Fruit fly (Drosophila melanogaster): ENCODE data around the gene Rbp4.

The Rbp4 gene

DNA sequence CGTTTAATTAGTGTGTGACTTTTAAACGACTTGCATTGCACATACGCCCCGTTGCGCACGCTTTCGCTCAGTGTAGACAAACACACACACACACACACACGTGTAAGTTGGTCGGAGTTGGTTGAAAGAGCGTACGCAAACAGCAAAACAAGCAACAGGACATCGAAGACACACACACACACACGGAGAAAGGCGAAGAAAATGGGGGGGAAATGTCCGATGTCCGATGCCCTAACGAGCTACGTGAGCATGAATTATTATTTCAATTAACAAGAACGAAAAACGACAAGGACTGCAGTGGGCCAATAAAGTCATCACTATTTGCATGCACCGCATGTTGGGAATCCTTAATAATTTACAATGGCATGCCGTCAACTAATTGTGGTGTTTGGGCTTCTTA is 39.0 kb downstream of the Rbp4 start:
- no peak for TF ChIP-seq topi (GFP tag; optimal IDR thresholded peaks at IDR 0.05)
- no peak for TF ChIP-seq CG10669 (GFP tag; optimal IDR thresholded peaks at IDR 0.05)
- TF ChIP-seq CG9139 (GFP tag; optimal IDR thresholded peaks at IDR 0.05) = no peak
- no peak for TF ChIP-seq achi (GFP tag; optimal IDR thresholded peaks at IDR 0.05)
- no peak for TF ChIP-seq Eip93F (GFP tag; optimal IDR thresholded peaks at IDR 0.05)
- no peak for TF ChIP-seq fd59A (GFP tag; optimal IDR thresholded peaks at IDR 0.05)
- no peak for TF ChIP-seq fd85E (GFP tag; optimal IDR thresholded peaks at IDR 0.05)
- TF ChIP-seq CG34406 (GFP tag; optimal IDR thresholded peaks at IDR 0.05) = no peak
- TF ChIP-seq Eip75B (GFP tag; optimal IDR thresholded peaks at IDR 0.05) = no peak
- no peak for TF ChIP-seq CG11294 (GFP tag; IDR thresholded peaks at IDR 0.05)
- TF ChIP-seq Sox14 (GFP tag; optimal IDR thresholded peaks at IDR 0.05) = no peak
- TF ChIP-seq salr (GFP tag; optimal IDR thresholded peaks at IDR 0.05) = no peak

DNA sequence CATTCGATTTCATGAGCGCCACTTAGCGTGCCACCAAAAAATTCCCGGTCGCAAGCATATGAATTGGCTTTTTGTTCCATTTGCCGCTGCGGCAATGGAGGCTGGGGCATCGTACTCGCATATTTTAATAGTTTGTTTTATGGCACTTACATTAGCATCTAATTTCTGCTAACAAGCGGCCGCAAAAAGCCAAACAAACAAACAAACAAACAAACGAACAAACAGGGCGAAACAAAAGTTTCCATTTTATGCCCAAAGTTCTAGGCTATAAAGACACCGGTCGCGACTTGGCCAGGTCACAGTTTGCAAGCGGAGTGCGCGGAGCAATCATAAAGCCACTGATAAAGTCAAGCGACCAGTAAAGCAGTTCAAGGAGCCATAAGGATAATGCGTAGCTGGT is 40.6 kb downstream of the Rbp4 start, which contains the start of gene CG9269:
CG9269 (plus strand) TSS at position 301 of the 400 bp plus-strand sequence.
- TF ChIP-seq eg (GFP tag; IDR thresholded peaks at IDR 0.05) (no peak), CG7368 (GFP tag; optimal IDR thresholded peaks at IDR 0.05) (no peak), topi (GFP tag; optimal IDR thresholded peaks at IDR 0.05) (no peak), Sox102F (GFP tag; optimal IDR thresholded peaks at IDR 0.05) (no peak)

DNA sequence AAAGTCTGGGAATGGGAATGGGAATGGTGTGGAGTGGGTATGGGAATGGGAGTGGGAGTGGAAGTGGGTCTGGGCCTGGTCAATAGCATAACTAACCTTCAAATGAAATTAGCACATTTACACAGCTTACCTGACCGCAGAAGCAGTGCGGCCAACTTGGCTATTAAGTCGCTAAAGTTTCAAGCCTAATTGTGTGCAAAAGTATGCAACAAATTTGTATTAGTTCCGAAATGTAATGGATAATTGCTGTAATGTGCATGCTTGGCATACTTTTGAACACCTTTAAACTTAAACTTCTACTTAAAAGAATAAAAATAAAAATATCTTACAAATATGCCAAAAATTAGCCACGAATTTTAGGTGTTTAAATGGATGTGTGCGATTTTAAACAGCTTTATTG is 41.2 kb downstream of the Rbp4 start:
- no peak for TF ChIP-seq topi (GFP tag; optimal IDR thresholded peaks at IDR 0.05)
- no peak for TF ChIP-seq CG11294 (GFP tag; IDR thresholded peaks at IDR 0.05)
- no peak for TF ChIP-seq Hr4 (GFP tag; optimal IDR thresholded peaks at IDR 0.05)
- no peak for TF ChIP-seq Blimp-1 (GFP tag; optimal IDR thresholded peaks at IDR 0.05)
- TF ChIP-seq lz (GFP tag; optimal IDR thresholded peaks at IDR 0.05) = no peak
- TF ChIP-seq CG34406 (GFP tag; optimal IDR thresholded peaks at IDR 0.05) = no peak
- TF ChIP-seq CG15336 (GFP tag; IDR thresholded peaks at IDR 0.05) = no peak
- no peak for TF ChIP-seq Hr38 (GFP tag; optimal IDR thresholded peaks at IDR 0.05)
- no peak for TF ChIP-seq CG16779 (tag; optimal IDR thresholded peaks at IDR 0.05)

DNA sequence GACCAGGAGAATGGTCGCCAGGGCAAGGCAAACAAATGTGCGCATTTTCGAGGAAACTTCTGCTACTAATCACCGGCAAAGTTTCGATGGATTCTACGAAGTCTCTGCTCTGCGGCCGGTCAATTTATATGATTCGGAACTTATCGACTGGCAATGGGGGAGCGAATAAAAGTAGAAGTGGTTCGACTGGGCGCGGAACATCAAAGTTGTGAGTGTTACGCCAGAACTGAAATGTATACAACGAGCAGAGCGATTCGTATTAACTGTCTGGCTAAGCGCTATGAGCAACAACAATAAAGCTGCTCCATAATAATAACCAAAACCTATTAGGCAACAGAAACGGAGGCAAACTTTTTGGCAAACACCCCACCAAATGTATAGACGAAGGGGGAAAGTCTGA is 43.9 kb downstream of the Rbp4 start, which contains the start of gene CG9757:
CG9757 (minus strand) TSS at position 101 of the 400 bp plus-strand sequence.
- no peak for TF ChIP-seq CG6163 (GFP tag; IDR thresholded peaks at IDR 0.05)
- no peak for TF ChIP-seq Ets96B (tag; optimal IDR thresholded peaks at IDR 0.05)
- no peak for TF ChIP-seq pdm3 (GFP tag; optimal IDR thresholded peaks at IDR 0.05)
- TF ChIP-seq CG6808 (GFP tag; optimal IDR thresholded peaks at IDR 0.05) = no peak
- TF ChIP-seq dac (GFP tag; optimal IDR thresholded peaks at IDR 0.05) = no peak
- TF ChIP-seq lz (GFP tag; optimal IDR thresholded peaks at IDR 0.05) = no peak
- TF ChIP-seq CG11762 (GFP tag; optimal IDR thresholded peaks at IDR 0.05; ENCODE audit: insufficient read depth) = no peak
- TF ChIP-seq fkh (GFP tag; optimal IDR thresholded peaks at IDR 0.05) = no peak
- no peak for TF ChIP-seq CG6276 (GFP tag; optimal IDR thresholded peaks at IDR 0.05)
- no peak for TF ChIP-seq salr (GFP tag; optimal IDR thresholded peaks at IDR 0.05)
- no peak for TF ChIP-seq Eip75B (GFP tag; optimal IDR thresholded peaks at IDR 0.05)
- no peak for TF ChIP-seq CG31627 (GFP tag; optimal IDR thresholded peaks at IDR 0.05)
- TF ChIP-seq Blimp-1 (GFP tag; optimal IDR thresholded peaks at IDR 0.05) = no peak
- TF ChIP-seq acj6 (GFP tag; optimal IDR thresholded peaks at IDR 0.05) = no peak
- no peak for TF ChIP-seq Eip78C (GFP tag)
- no peak for TF ChIP-seq Gug (GFP tag; IDR thresholded peaks at IDR 0.05)

DNA sequence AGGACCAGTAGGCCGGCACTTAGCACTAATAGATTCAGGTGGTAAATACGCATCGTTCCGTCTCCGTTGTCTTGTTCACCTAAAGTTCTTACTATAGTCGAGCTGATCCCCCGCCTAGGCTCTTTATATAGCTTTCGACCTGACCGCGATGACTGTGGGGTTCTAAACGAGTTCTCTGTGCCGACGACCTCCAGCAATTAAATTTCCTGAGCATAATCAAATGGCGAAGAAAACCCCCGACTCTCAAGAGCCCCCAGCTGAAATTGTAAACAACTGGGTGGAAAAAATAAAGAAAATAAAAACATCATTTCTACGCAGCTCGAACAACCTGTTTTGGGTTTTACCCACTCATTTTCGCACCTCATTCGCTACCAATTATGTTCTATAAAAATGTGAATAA is 47.0 kb downstream of the Rbp4 start, which contains the start of gene CG9759:
CG9759 (minus strand) TSS at position 101 of the 400 bp plus-strand sequence.
- TF ChIP-seq CG3919 (GFP tag; optimal IDR thresholded peaks at IDR 0.05) (no peak), Gug (GFP tag; IDR thresholded peaks at IDR 0.05) (no peak), achi (GFP tag; optimal IDR thresholded peaks at IDR 0.05) (no peak), CG11762 (GFP tag; optimal IDR thresholded peaks at IDR 0.05; ENCODE audit: insufficient read depth) (no peak), svp (GFP tag) (no peak), lz (GFP tag; optimal IDR thresholded peaks at IDR 0.05) (no peak), CG7368 (GFP tag; optimal IDR thresholded peaks at IDR 0.05) (no peak), vri (GFP tag; optimal IDR thresholded peaks at IDR 0.05) (no peak), CG8319 (GFP tag; optimal IDR thresholded peaks at IDR 0.05) (no peak), CG11294 (GFP tag; IDR thresholded peaks at IDR 0.05) (no peak), Ets21C (GFP tag; optimal IDR thresholded peaks at IDR 0.05) (no peak), Met (GFP tag; optimal IDR thresholded peaks at IDR 0.05) (no peak)
